Fruit fly (Drosophila melanogaster): ENCODE measurements around the gene ctrip.
A peak's percentile ranks its signal among the peaks of the same experiment; 100 is the strongest.

The ctrip gene

dm6 chr3R:4806318-4806757 lies 5.6 kb downstream of the ctrip start (continued):
- TF ChIP-seq TFAM (GFP tag; optimal IDR thresholded peaks at IDR 0.05) (no peak), lmd (GFP tag; IDR thresholded peaks at IDR 0.05) (no peak), CG10462 (GFP tag; optimal IDR thresholded peaks at IDR 0.05) (peak; percentile 34), jigr1 (GFP tag; IDR thresholded peaks at IDR 0.05) (no peak), Doc2 (GFP tag; IDR thresholded peaks at IDR 0.05) (no peak), cato (GFP tag; optimal IDR thresholded peaks at IDR 0.05; ENCODE audit: borderline replicate concordance) (no peak), sc (optimal IDR thresholded peaks at IDR 0.05) (no peak), sc (GFP tag; optimal IDR thresholded peaks at IDR 0.05) (peak; percentile 60), CG2120 (GFP tag; optimal IDR thresholded peaks at IDR 0.05) (peak; percentile 6), stwl (tag; optimal IDR thresholded peaks at IDR 0.05) (peak; percentile 29), ato (GFP tag; IDR thresholded peaks at IDR 0.05; ENCODE audit: partially characterized antibody) (no peak), CG10431 (GFP tag; optimal IDR thresholded peaks at IDR 0.05) (peak; percentile 64), CG12104 (GFP tag; optimal IDR thresholded peaks at IDR 0.05) (peak; percentile 47), Oaz (GFP tag; IDR thresholded peaks at IDR 0.05) (no peak), CG9932 (GFP tag; IDR thresholded peaks at IDR 0.05) (no peak), CG10959 (GFP tag; IDR thresholded peaks at IDR 0.05) (no peak), slou (GFP tag; optimal IDR thresholded peaks at IDR 0.05) (no peak), CG11085 (GFP tag; IDR thresholded peaks at IDR 0.05) (no peak), E2f1 (GFP tag; IDR thresholded peaks at IDR 0.05) (no peak), usp (GFP tag; optimal IDR thresholded peaks at IDR 0.05) (no peak), mirr (GFP tag; optimal IDR thresholded peaks at IDR 0.05) (peak; percentile 86), disco-r (GFP tag; optimal IDR thresholded peaks at IDR 0.05) (peak; percentile 54), GATAe (GFP tag; conservative IDR thresholded peaks at IDR 0.05) (no peak), ssp (GFP tag; IDR thresholded peaks at IDR 0.05) (no peak), h (optimal IDR thresholded peaks at IDR 0.05) (no peak), kay (GFP tag; optimal IDR thresholded peaks at IDR 0.05) (peak; percentile 3), CG9215 (GFP tag; IDR thresholded peaks at IDR 0.05) (no peak), caup (GFP tag; optimal IDR thresholded peaks at IDR 0.05; ENCODE audit: severe bottlenecking) (peak; percentile 73), CG12219 (GFP tag; optimal IDR thresholded peaks at IDR 0.05) (peak; percentile 55), CG11398 (GFP tag; optimal IDR thresholded peaks at IDR 0.05) (peak; percentile 37), Atf3 (GFP tag; optimal IDR thresholded peaks at IDR 0.05) (no peak), pita (GFP tag; optimal IDR thresholded peaks at IDR 0.05) (no peak), ci (GFP tag; IDR thresholded peaks at IDR 0.05) (peak; percentile 86), CG14965 (GFP tag; optimal IDR thresholded peaks at IDR 0.05; ENCODE audit: borderline replicate concordance) (peak; percentile 67), Xbp1 (GFP tag; optimal IDR thresholded peaks at IDR 0.05) (peak; percentile 6), CG1603 (tag; optimal IDR thresholded peaks at IDR 0.05) (peak; percentile 21), abd-A (tag; optimal IDR thresholded peaks at IDR 0.05) (peak; percentile 46), wdn (GFP tag; IDR thresholded peaks at IDR 0.05) (no peak), Dll (GFP tag; IDR thresholded peaks at IDR 0.05; ENCODE audit: partially characterized antibody) (0 out of 4 replicates have a peak, but pooled peaks have one; percentile 37), CG7987 (GFP tag; optimal IDR thresholded peaks at IDR 0.05) (peak; percentile 85), CG6854 (GFP tag; optimal IDR thresholded peaks at IDR 0.05) (peak; percentile 78), NC2β (GFP tag; optimal IDR thresholded peaks at IDR 0.05) (peak; percentile 60), Blimp-1 (GFP tag; optimal IDR thresholded peaks at IDR 0.05) (peak; percentile 57), CG17912 (GFP tag; optimal IDR thresholded peaks at IDR 0.05) (peak; percentile 63), tup (GFP tag; optimal IDR thresholded peaks at IDR 0.05) (peak; percentile 13), trh (GFP tag; optimal IDR thresholded peaks at IDR 0.05) (peak; percentile 22), gsb (GFP tag; IDR thresholded peaks at IDR 0.05) (no peak), Ets97D (GFP tag; optimal IDR thresholded peaks at IDR 0.05) (no peak), Nf-YB (GFP tag; optimal IDR thresholded peaks at IDR 0.05) (peak; percentile 50), ttk (GFP tag; IDR thresholded peaks at IDR 0.05) (no peak), crp (GFP tag; optimal IDR thresholded peaks at IDR 0.05) (peak in 1 of 2 experiments; percentile 67), dm (GFP tag; optimal IDR thresholded peaks at IDR 0.05) (no peak)
